Worm (Caenorhabditis elegans): ENCODE data around the gene Y57A10A.27.

Y57A10A.27 gene

DNA sequence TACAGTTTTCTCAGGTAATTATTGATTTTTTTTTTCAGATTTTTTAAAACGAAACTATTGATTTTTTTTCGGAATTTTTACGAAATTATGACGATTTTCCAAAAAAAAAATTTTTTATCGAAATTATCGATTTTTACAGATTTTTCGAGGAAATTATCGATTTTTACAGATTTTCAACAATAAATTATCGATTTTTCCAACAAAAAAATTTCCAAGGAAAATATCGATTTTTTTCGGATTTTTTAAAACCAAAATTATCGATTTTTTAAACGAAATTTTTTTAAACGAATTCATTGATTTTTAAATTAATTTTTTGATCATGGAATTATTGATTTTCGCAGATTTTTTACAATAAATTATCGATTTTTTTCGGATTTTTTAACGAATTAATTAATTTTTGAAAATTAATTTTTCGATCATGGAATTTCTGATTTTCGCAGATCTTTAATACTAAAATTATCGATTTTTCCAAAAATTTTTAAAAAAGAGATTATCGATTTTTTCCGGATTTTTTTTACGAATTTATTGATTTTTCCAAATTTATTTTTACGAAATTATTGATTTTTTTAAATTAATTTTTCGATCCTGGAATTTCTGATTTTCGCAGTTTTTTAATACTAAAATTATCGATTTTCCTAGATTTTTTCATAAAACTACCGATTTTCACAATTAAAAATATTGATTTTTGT lies 19.2 kb downstream of the Y57A10A.27 start:
- TF ChIP-seq mab-9 (GFP tag; IDR thresholded peaks at IDR 0.05): no peak
- no peak for TF ChIP-seq unc-30 (tag; optimal IDR thresholded peaks at IDR 0.05)
- TF ChIP-seq nhr-237 (tag; optimal IDR thresholded peaks at IDR 0.05): no peak
- TF ChIP-seq unc-86 (tag; optimal IDR thresholded peaks at IDR 0.05): no peak
- no peak for TF ChIP-seq blmp-1 (tag; optimal IDR thresholded peaks at IDR 0.05)
- TF ChIP-seq ztf-4 (tag; optimal IDR thresholded peaks at IDR 0.05): no peak
- no peak for TF ChIP-seq rnt-1 (tag; optimal IDR thresholded peaks at IDR 0.05)
- no peak for TF ChIP-seq dpl-1 (GFP tag; optimal IDR thresholded peaks at IDR 0.05)
- no peak for TF ChIP-seq nhr-47 (tag; optimal IDR thresholded peaks at IDR 0.05)
- TF ChIP-seq ceh-82 (tag; optimal IDR thresholded peaks at IDR 0.05): no peak
- no peak for TF ChIP-seq vab-15 (tag; optimal IDR thresholded peaks at IDR 0.05)
- no peak for TF ChIP-seq hlh-17 (GFP tag; optimal IDR thresholded peaks at IDR 0.05; ENCODE audit: borderline replicate concordance)
- TF ChIP-seq snpc-4 (tag; optimal IDR thresholded peaks at IDR 0.05): no peak
- TF ChIP-seq nhr-90 (tag; optimal IDR thresholded peaks at IDR 0.05; ENCODE audit: poor library complexity): no peak
- TF ChIP-seq ama-1 (optimal IDR thresholded peaks at IDR 0.05): no peak
- TF ChIP-seq mdl-1 (tag; optimal IDR thresholded peaks at IDR 0.05): no peak
- no peak for TF ChIP-seq ceh-88 (GFP tag; IDR thresholded peaks at IDR 0.05)

DNA sequence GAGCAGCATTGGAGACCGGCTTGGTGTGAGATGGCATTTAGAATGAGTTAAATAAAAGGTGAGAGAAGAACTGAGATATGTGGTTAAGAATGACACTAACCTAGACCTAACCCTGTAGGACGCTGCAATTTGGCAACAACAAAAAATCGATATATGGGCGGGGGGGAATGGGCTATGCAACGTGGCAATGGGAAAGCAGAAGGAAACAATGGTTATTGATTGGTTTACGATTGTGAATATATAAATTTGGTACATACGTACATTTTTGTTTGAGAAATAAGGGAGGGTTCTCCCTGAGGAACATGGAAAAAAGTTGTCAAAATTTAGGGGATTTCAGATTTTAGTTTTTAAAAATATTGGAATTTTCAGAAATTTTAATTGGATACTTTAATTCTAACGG lies 25.8 kb downstream of the Y57A10A.27 start, which contains the start of gene tag-276:
TSS of gene tag-276 (minus strand) at position 101 of the 400 bp plus-strand sequence.
- no peak for TF ChIP-seq lin-13 (GFP tag; optimal IDR thresholded peaks at IDR 0.05)
- TF ChIP-seq ama-1 (optimal IDR thresholded peaks at IDR 0.05): no peak
- TF ChIP-seq fos-1 (tag; optimal IDR thresholded peaks at IDR 0.05): no peak
- no peak for TF ChIP-seq lin-39 (tag; optimal IDR thresholded peaks at IDR 0.05)
- TF ChIP-seq lin-14 (GFP tag; optimal IDR thresholded peaks at IDR 0.05): no peak
- TF ChIP-seq nhr-71 (tag; optimal IDR thresholded peaks at IDR 0.05): no peak
- no peak for TF ChIP-seq nhr-19 (GFP tag; conservative IDR thresholded peaks at IDR 0.05)
- TF ChIP-seq skn-1 (tag; optimal IDR thresholded peaks at IDR 0.05): no peak
- no peak for TF ChIP-seq hlh-4 (tag; optimal IDR thresholded peaks at IDR 0.05)
- no peak for TF ChIP-seq ceh-90 (tag; optimal IDR thresholded peaks at IDR 0.05)
- no peak for TF ChIP-seq nhr-76 (tag; optimal IDR thresholded peaks at IDR 0.05)
- TF ChIP-seq xbp-1 (tag; optimal IDR thresholded peaks at IDR 0.05): no peak

DNA sequence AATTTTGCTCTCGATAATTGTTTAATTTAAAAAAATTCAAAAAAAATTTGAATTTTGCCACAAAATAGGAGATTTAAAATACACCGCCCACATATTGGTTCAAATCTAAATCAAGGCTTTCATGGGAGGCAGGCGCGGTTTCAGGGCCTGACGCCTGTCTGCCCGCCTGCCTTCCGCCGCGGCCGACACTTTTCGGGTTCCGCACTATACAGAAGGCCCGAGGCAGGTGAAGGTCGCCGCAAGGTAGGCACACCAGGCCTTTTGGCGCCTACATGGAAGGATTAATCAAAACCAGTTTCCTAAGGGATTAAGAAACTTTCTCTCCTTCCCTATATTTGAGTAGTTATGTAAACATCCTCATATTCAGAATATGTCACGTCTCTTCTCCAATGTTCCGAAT lies 32.3 kb downstream of the Y57A10A.27 start, which contains the start of gene Y57A10A.24:
TSS of gene Y57A10A.24 (plus strand) at position 396 of the 400 bp plus-strand sequence.
- TF ChIP-seq lin-14 (GFP tag; optimal IDR thresholded peaks at IDR 0.05) (no peak), sox-4 (tag; optimal IDR thresholded peaks at IDR 0.05) (no peak), efl-1 (optimal IDR thresholded peaks at IDR 0.05) (no peak), efl-1 (GFP tag; optimal IDR thresholded peaks at IDR 0.05 in 1 of 2) (peak in 1 of 2 experiments; percentile 4)

DNA sequence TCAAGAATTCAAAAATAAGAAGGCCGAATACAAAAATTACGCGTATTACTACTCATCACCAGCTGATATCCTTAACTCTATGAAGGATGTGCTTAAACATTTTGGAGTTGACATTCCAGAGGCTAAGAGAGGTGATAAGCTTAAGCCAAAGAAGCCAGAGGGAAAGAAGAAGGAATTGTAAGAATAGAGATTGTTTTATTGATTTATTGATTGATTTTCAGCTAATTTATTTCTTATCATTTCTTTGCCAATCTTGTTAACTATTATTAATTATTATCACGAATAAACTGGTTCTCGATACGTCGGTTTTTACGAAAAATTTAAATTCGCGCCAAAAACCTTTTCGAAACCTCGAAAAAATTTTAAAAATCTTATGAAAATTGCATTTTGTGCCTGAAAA lies 33.1 kb downstream of the Y57A10A.27 start:
- TF ChIP-seq Y116A8C.19 (tag; optimal IDR thresholded peaks at IDR 0.05; ENCODE audit: borderline replicate concordance) (no peak), efl-1 (optimal IDR thresholded peaks at IDR 0.05) (no peak), efl-1 (GFP tag; optimal IDR thresholded peaks at IDR 0.05 in 1 of 2) (no peak), snu-23 (GFP tag; optimal IDR thresholded peaks at IDR 0.05) (no peak), ceh-8 (GFP tag; optimal IDR thresholded peaks at IDR 0.05) (no peak), lin-35 (GFP tag; optimal IDR thresholded peaks at IDR 0.05) (no peak), unc-98 (GFP tag; IDR thresholded peaks at IDR 0.05) (no peak)
